Worm (Caenorhabditis elegans) whole organism, L2 larva: ENCODE measurements around the gene Y55F3BR.10.

Source experiments
- F13H6.1 ChIP-seq: sonication (generic microtip); optimal IDR thresholded peaks from 2 replicates; lab custom pipeline; 2016; ENCODE audit warnings: missing genetic modification characterization, missing compliant biosample characterization
- R02D3.7 ChIP-seq: fragments of 150-350 bp; optimal IDR thresholded peaks from 2 replicates; lab custom pipeline; 2014; ENCODE audit warnings: missing biosample characterization, missing genetic modification characterization
- Y55F3AM.14 ChIP-seq: fragments of 200-800 bp; sonication (Bioruptor generic); optimal IDR thresholded peaks from 2 replicates; lab custom pipeline; 2018; ENCODE audit warnings: mild to moderate bottlenecking, missing genetic modification characterization, missing compliant biosample characterization
- ZK546.5 ChIP-seq: sonication (generic microtip); optimal IDR thresholded peaks from 2 replicates; lab custom pipeline; 2017; ENCODE audit warnings: missing biosample characterization, missing genetic modification characterization
- alr-1 ChIP-seq: fragments of 150-350 bp; optimal IDR thresholded peaks from 2 replicates; lab custom pipeline; 2014; ENCODE audit warnings: missing biosample characterization, missing genetic modification characterization
- aly-2 ChIP-seq: fragments of 150-350 bp; optimal IDR thresholded peaks from 2 replicates; lab custom pipeline; 2014; ENCODE audit warnings: missing biosample characterization, missing genetic modification characterization
- ama-1 ChIP-seq: fragments of 150-350 bp; optimal IDR thresholded peaks from 2 replicates; lab custom pipeline; 2018; ENCODE audit warnings: inconsistent platforms
- blmp-1 ChIP-seq: sonication (generic microtip); optimal IDR thresholded peaks from 2 replicates; lab custom pipeline; 2017; ENCODE audit warnings: missing genetic modification characterization, mild to moderate bottlenecking, missing compliant biosample characterization, antibody characterized with exemption, moderate library complexity; ENCODE audit not compliant: insufficient read depth
- ceh-16 ChIP-seq: fragments of 150-350 bp; optimal IDR thresholded peaks from 2 replicates; lab custom pipeline; 2014; ENCODE audit warnings: missing biosample characterization, missing genetic modification characterization
- ceh-82 ChIP-seq: fragments of 150-350 bp; optimal IDR thresholded peaks from 2 replicates; lab custom pipeline; 2014; ENCODE audit warnings: missing biosample characterization, missing genetic modification characterization
- egl-27 ChIP-seq: sonication (generic microtip); optimal IDR thresholded peaks from 3 replicates; lab custom pipeline; 2017; ENCODE audit warnings: missing biosample characterization, missing genetic modification reagents, missing genetic modification characterization
- elt-1 ChIP-seq: fragments of 150-350 bp; optimal IDR thresholded peaks from 2 replicates; lab custom pipeline; 2014; ENCODE audit warnings: missing biosample characterization, missing genetic modification characterization
- elt-3 ChIP-seq: sonication (generic microtip); optimal IDR thresholded peaks from 2 replicates; lab custom pipeline; 2017; ENCODE audit warnings: missing biosample characterization, missing genetic modification characterization
- fos-1 ChIP-seq: fragments of 150-350 bp; optimal IDR thresholded peaks from 2 replicates; lab custom pipeline; 2014; ENCODE audit warnings: missing biosample characterization, missing genetic modification characterization
- gmeb-1 ChIP-seq: fragments of 150-350 bp; optimal IDR thresholded peaks from 2 replicates; lab custom pipeline; 2014; ENCODE audit warnings: missing biosample characterization, missing genetic modification characterization
- lin-13 ChIP-seq: fragments of 150-350 bp; optimal IDR thresholded peaks from 2 replicates; lab custom pipeline; 2014; ENCODE audit warnings: missing biosample characterization, missing genetic modification reagents, missing genetic modification characterization
- mab-5 ChIP-seq: fragments of 150-350 bp; optimal IDR thresholded peaks from 2 replicates; lab custom pipeline; 2014; ENCODE audit warnings: missing biosample characterization, missing genetic modification characterization
- mbf-1 ChIP-seq: sonication (generic microtip); optimal IDR thresholded peaks from 2 replicates; lab custom pipeline; 2017; ENCODE audit warnings: missing biosample characterization, missing genetic modification characterization
- mdl-1 ChIP-seq, 2 experiments: fragments of 150-350 bp in 1 of 2; sonication (generic microtip) in 1 of 2; optimal IDR thresholded peaks; 2 replicates each; lab custom pipeline; 2017; ENCODE audit warnings: missing biosample characterization in 2 of 2, missing genetic modification characterization in 2 of 2
- nhr-10 ChIP-seq: sonication (generic microtip); optimal IDR thresholded peaks from 2 replicates; lab custom pipeline; 2017; ENCODE audit warnings: missing biosample characterization, missing genetic modification characterization
- nhr-11 ChIP-seq: fragments of 150-350 bp; optimal IDR thresholded peaks from 2 replicates; lab custom pipeline; 2014; ENCODE audit warnings: missing biosample characterization, missing genetic modification characterization
- nhr-12 ChIP-seq: fragments of 150-350 bp; optimal IDR thresholded peaks from 2 replicates; lab custom pipeline; 2014; ENCODE audit warnings: missing biosample characterization, missing genetic modification characterization
- nhr-129 ChIP-seq: fragments of 150-350 bp; optimal IDR thresholded peaks from 2 replicates; lab custom pipeline; 2014; ENCODE audit warnings: missing biosample characterization, missing genetic modification characterization
- nhr-23 ChIP-seq: fragments of 150-350 bp; optimal IDR thresholded peaks from 2 replicates; lab custom pipeline; 2014; ENCODE audit warnings: missing biosample characterization, missing genetic modification reagents, missing genetic modification characterization
- nhr-237 ChIP-seq: fragments of 150-350 bp; optimal IDR thresholded peaks from 2 replicates; lab custom pipeline; 2014; ENCODE audit warnings: missing biosample characterization, missing genetic modification characterization
- nhr-25 ChIP-seq: fragments of 150-350 bp; sonication (generic microtip); optimal IDR thresholded peaks from 3 replicates; lab custom pipeline; 2014; ENCODE audit warnings: missing biosample characterization, missing genetic modification characterization
- nhr-77 ChIP-seq: fragments of 150-350 bp; optimal IDR thresholded peaks from 2 replicates; lab custom pipeline; 2014; ENCODE audit warnings: missing biosample characterization, missing genetic modification characterization
- sem-4 ChIP-seq: fragments of 150-350 bp; optimal IDR thresholded peaks from 2 replicates; lab custom pipeline; 2014; ENCODE audit warnings: missing biosample characterization, missing genetic modification reagents, missing genetic modification characterization
- sma-3 ChIP-seq: sonication (generic microtip); optimal IDR thresholded peaks from 2 replicates; lab custom pipeline; 2016; ENCODE audit warnings: missing genetic modification reagents, missing genetic modification characterization, missing compliant biosample characterization
- sma-9 ChIP-seq, 2 experiments: fragments of 150-350 bp in 1 of 2; sonication (generic microtip) in 1 of 2; optimal IDR thresholded peaks; 2 replicates each; lab custom pipeline; 2014 to 2016; ENCODE audit warnings: missing genetic modification characterization in 2 of 2, mild to moderate bottlenecking in 1 of 2, missing biosample characterization in 1 of 2, missing compliant biosample characterization in 1 of 2, missing genetic modification reagents in 1 of 2, moderate library complexity in 1 of 2
- unc-39 ChIP-seq: fragments of 150-350 bp; optimal IDR thresholded peaks from 2 replicates; lab custom pipeline; 2014; ENCODE audit warnings: missing biosample characterization, missing genetic modification characterization
- unc-62 ChIP-seq: fragments of 150-350 bp; optimal IDR thresholded peaks from 2 replicates; lab custom pipeline; 2014; ENCODE audit warnings: missing biosample characterization, missing genetic modification reagents, missing genetic modification characterization
- zag-1 ChIP-seq: fragments of 150-350 bp; optimal IDR thresholded peaks from 2 replicates; lab custom pipeline; 2014; ENCODE audit warnings: missing biosample characterization, missing genetic modification characterization
- ztf-1 ChIP-seq: fragments of 200-800 bp; sonication (Bioruptor generic); conservative IDR thresholded peaks from 2 replicates; pipeline ENCODE4 v1.3.6; 2022; ENCODE audit warnings: missing genetic modification characterization, missing compliant biosample characterization
- ztf-11 ChIP-seq: sonication (generic microtip); optimal IDR thresholded peaks from 2 replicates; lab custom pipeline; 2017; ENCODE audit warnings: missing biosample characterization, missing genetic modification characterization
- ztf-4 ChIP-seq: fragments of 150-350 bp; optimal IDR thresholded peaks from 2 replicates; lab custom pipeline; 2014; ENCODE audit warnings: missing biosample characterization, missing genetic modification characterization

Y55F3BR.10 gene

DNA sequence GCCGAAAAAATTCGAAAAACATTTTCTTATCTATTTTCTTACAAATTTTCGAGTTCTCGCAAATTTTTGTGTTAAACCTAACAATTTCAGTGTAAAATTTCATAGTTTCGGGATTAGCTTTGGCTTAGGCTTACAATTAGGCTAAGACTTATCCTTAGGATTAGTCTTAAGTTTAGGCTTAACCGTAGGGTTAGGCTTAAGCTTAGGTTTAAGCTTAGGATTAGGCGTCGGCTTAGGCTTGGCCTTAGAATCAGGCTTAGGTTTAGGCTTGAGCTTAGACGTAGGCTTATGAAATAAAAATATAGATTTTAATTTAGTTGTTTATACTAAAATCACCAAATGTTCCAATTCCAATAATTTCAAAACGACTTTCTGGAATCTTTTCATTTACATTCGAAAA lies 23.8 kb downstream of the Y55F3BR.10 start:
- no peak for TF ChIP-seq R02D3.7 (tag; lab: Kevin White, UChicago)
- TF ChIP-seq fos-1 (tag; lab: Kevin White, UChicago) = no peak
- no peak for TF ChIP-seq ama-1 (lab: Kevin White, UChicago)
- TF ChIP-seq nhr-23 = no peak
- TF ChIP-seq unc-62 (GFP tag; lab: Kevin White, UChicago) = no peak
- no peak for TF ChIP-seq nhr-10
- TF ChIP-seq gmeb-1 (tag; lab: Kevin White, UChicago) = no peak
- no peak for TF ChIP-seq ceh-82 (tag; lab: Kevin White, UChicago)
- no peak for TF ChIP-seq ZK546.5 (tag; lab: Kevin White, UChicago)
- TF ChIP-seq ztf-4 (tag; lab: Kevin White, UChicago) = no peak
- no peak for TF ChIP-seq alr-1 (tag; lab: Kevin White, UChicago)
- TF ChIP-seq ceh-16 (tag; lab: Kevin White, UChicago) = no peak
- TF ChIP-seq sma-9 (GFP tag; optimal IDR thresholded peaks at IDR 0.05; lab: Kevin White, UChicago) = no peak
- TF ChIP-seq sma-9 (tag; optimal IDR thresholded peaks at IDR 0.05; lab: Kevin White, UChicago) = no peak
- TF ChIP-seq ztf-1 (GFP tag; lab: Robert Waterston, UW) = no peak
- TF ChIP-seq Y55F3AM.14 (GFP tag; lab: Kevin White, UChicago) = no peak
- TF ChIP-seq egl-27 (tag; lab: Kevin White, UChicago) = no peak

DNA sequence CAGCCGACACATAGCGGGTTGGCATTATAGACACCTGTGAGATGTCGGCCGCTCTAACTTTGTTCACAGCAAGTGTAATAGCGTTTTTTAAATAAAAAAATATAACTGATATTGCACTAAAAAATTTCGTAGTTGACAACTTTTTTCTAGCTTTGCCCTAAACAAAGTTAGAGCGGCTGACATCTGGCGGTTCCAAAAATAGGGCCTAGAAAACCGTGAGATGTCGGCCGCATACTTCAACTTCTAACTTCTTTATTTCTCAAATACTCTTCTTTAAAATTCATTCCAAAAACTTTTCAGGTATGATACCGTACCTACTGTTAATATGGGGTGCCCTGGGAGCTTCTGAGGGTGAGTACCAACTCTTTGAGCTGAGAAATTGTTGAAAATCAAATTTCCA lies 26.4 kb downstream of the Y55F3BR.10 start, which contains the start of gene Y55F3BR.2:
TSS of gene Y55F3BR.2 (plus strand) at position 301 of the 400 bp plus-strand sequence.
- no peak for TF ChIP-seq ZK546.5 (tag; lab: Kevin White, UChicago)
- TF ChIP-seq R02D3.7 (tag; lab: Kevin White, UChicago) = no peak
- no peak for TF ChIP-seq ama-1 (lab: Kevin White, UChicago)
- no peak for TF ChIP-seq mbf-1 (tag; lab: Kevin White, UChicago)
- TF ChIP-seq sma-3 = no peak
- TF ChIP-seq nhr-77 (tag; lab: Kevin White, UChicago) = no peak
- no peak for TF ChIP-seq nhr-237 (tag; lab: Kevin White, UChicago)
- TF ChIP-seq unc-39 = no peak
- no peak for TF ChIP-seq zag-1 (tag; lab: Kevin White, UChicago)
- no peak for TF ChIP-seq blmp-1 (tag; lab: Kevin White, UChicago)
- TF ChIP-seq Y55F3AM.14 (GFP tag; lab: Kevin White, UChicago) = no peak
- no peak for TF ChIP-seq nhr-23
- TF ChIP-seq mab-5 (tag; lab: Kevin White, UChicago) = no peak
- TF ChIP-seq F13H6.1 = no peak
- no peak for TF ChIP-seq fos-1 (tag; lab: Kevin White, UChicago)
- no peak for TF ChIP-seq sem-4 (tag; lab: Kevin White, UChicago)
- no peak for TF ChIP-seq nhr-129 (tag; lab: Kevin White, UChicago)
- TF ChIP-seq lin-13 (GFP tag; lab: Kevin White, UChicago) = no peak
- TF ChIP-seq egl-27 (tag; lab: Kevin White, UChicago) = no peak

DNA sequence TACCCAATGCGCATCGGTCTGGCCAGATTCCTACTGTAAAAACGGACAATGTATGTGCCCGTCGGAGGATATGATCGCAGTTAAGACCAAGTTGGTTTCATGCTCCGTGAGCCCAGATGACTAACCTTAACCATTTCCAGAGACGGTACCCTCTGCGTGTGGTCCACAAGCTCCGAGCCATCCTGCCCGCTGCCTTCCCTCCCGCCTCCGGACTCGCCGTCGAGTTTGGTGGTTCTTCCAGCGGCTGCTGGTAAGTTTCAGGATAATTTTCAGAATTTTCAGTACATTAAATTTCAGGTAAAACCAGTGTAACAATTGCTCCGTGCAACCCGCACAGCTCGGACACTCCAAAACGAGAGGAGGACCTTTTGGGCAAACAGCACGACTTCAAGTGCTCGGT lies 28.6 kb downstream of the Y55F3BR.10 start:
- TF ChIP-seq nhr-77 (tag; lab: Kevin White, UChicago) = no peak
- no peak for TF ChIP-seq alr-1 (tag; lab: Kevin White, UChicago)
- no peak for TF ChIP-seq fos-1 (tag; lab: Kevin White, UChicago)
- TF ChIP-seq elt-3 (tag; lab: Kevin White, UChicago) = no peak
- no peak for TF ChIP-seq zag-1 (tag; lab: Kevin White, UChicago)
- no peak for TF ChIP-seq aly-2 (tag; lab: Kevin White, UChicago)
- TF ChIP-seq nhr-237 (tag; lab: Kevin White, UChicago) = no peak
- no peak for TF ChIP-seq mdl-1 (tag; optimal IDR thresholded peaks at IDR 0.05; lab: Kevin White, UChicago)
- TF ChIP-seq elt-1 (tag; lab: Kevin White, UChicago) = no peak
- no peak for TF ChIP-seq lin-13 (GFP tag; lab: Kevin White, UChicago)
- no peak for TF ChIP-seq nhr-12 (tag; lab: Kevin White, UChicago)
- no peak for TF ChIP-seq ztf-11 (tag; lab: Kevin White, UChicago)
- no peak for TF ChIP-seq nhr-25 (tag; lab: Kevin White, UChicago)
- no peak for TF ChIP-seq sem-4 (tag; lab: Kevin White, UChicago)
- no peak for TF ChIP-seq nhr-129 (tag; lab: Kevin White, UChicago)
- no peak for TF ChIP-seq ceh-82 (tag; lab: Kevin White, UChicago)
- TF ChIP-seq nhr-11 (tag; lab: Kevin White, UChicago) = no peak
- TF ChIP-seq, all 48 proteins: peak for 0
